Worm (Caenorhabditis elegans) whole organism, midembryonic: ENCODE data around the gene F44D12.6.

ENCODE experiments used
- T22C8.4 ChIP-seq: fragments of 200-800 bp; sonication (Bioruptor generic); IDR thresholded peaks from 2 replicates; pipeline ENCODE4 v1.3.6; 2022; ENCODE audit warnings: missing genetic modification characterization, missing compliant biosample characterization
- cog-1 ChIP-seq: sonication (generic microtip); optimal IDR thresholded peaks from 2 replicates; lab custom pipeline; 2016; ENCODE audit warnings: missing genetic modification characterization, missing compliant biosample characterization
- flt-1 ChIP-seq: fragments of 200-800 bp; sonication (Bioruptor generic); IDR thresholded peaks from 2 replicates; pipeline ENCODE4 v1.3.6; 2022; ENCODE audit warnings: missing genetic modification characterization, missing compliant biosample characterization
- med-1 ChIP-seq: sonication (generic microtip); optimal IDR thresholded peaks from 2 replicates; lab custom pipeline; 2017; ENCODE audit warnings: missing genetic modification characterization, mild to moderate bottlenecking, missing compliant biosample characterization, antibody characterized with exemption, missing genetic modification reagents; ENCODE audit not compliant: insufficient read depth
- ref-1 ChIP-seq: fragments of 200-800 bp; sonication (Bioruptor generic); conservative IDR thresholded peaks from 2 replicates; pipeline ENCODE4 v1.3.6; 2022; ENCODE audit warnings: missing genetic modification reagents, missing genetic modification characterization, missing compliant biosample characterization
- ztf-29 ChIP-seq: fragments of 200-800 bp; sonication (Bioruptor generic); IDR thresholded peaks from 2 replicates; pipeline ENCODE4 v1.3.6; 2022; ENCODE audit warnings: missing genetic modification reagents, missing genetic modification characterization, missing compliant biosample characterization

DNA sequence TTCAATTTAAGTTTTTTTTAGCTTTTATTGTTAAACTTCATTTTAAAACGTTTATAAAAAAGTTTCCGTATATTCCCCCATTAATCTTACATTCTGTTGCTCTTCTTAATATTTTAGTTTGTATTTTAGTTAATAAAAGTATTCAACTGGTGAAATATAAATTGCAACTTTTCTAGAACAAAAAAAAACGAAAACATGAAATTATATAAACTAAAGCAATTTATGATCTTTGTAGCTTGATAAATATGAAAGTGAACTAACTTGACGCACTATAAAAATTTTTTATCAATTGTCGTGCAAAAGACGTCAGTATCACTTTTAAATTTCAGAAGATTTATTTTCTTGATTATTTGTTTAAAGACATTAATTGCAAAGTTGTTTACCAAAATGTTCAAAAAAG is 15.5 kb upstream of the F44D12.6 start, which contains the start of gene F44D12.2:
- TF ChIP-seq ref-1 (GFP tag; lab: Robert Waterston, UW): no peak
- no peak for TF ChIP-seq T22C8.4 (GFP tag; lab: Robert Waterston, UW)
- no peak for TF ChIP-seq med-1 (GFP tag; lab: Kevin White, UChicago)
- TF ChIP-seq cog-1 (tag; lab: Kevin White, UChicago): no peak
- no peak for TF ChIP-seq flt-1 (GFP tag; lab: Robert Waterston, UW)
- TF ChIP-seq ztf-29 (GFP tag; lab: Robert Waterston, UW): no peak
